Fruit fly (Drosophila melanogaster) ovary, adult (tissue): ENCODE measurements around the gene Pfrx.
A peak's percentile ranks its signal among the peaks of the same experiment; 100 is the strongest.

ENCODE experiments used
- CG17801 ChIP-seq: fragments of 200-800 bp; optimal IDR thresholded peaks from 2 replicates; lab custom pipeline; 2019; ENCODE audit warnings: missing biosample characterization, mild to moderate bottlenecking, missing genetic modification characterization, moderate library complexity; ENCODE audit not compliant: partially characterized antibody

Gene Pfrx

DNA sequence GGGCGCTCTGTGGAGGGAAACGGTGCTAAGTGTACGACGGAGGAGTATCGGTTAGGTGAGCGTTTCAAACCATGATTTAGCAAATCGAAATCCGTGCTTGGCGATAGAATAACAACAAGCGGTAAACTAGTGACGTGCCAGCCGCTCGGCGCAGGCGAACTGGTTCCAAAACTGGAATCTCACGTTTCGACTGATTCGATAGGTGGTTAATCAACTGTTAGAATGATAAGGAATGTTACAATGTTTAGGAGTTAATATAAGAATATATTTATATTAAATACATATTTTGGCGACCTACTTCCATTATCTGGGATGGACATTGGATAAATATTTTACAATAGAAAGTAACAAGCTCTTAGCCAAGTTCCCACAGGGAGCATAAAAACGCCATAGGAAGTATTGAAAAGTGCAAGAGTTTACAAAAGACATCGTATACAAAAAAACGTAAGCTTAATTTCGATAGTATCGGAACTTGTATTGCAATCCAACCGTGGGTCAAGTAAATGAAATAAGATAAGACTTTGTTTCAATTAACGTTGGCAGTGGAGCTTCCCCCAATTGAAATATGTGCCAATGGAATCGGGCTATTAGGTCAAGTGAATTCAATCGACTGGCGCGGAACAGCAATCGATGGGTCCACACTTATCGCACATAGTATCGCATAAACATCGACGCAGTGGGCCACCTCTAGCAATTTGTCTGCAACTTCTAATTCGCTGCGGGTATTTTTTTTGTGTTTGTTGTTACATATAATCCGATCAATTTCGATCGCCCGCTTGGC lies at the start of gene Pfrx, which contains the start of the genes ksh and CG14200:
Gene Pfrx (plus strand): TSS at position 676 of the 781 bp plus-strand sequence.
Gene ksh (minus strand): TSS at position 163 of the 781 bp plus-strand sequence.
Gene CG14200 (plus strand): TSS at position 676 of the 781 bp plus-strand sequence.
- no peak for TF ChIP-seq CG17801 (GFP tag; lab: Kevin White, UChicago)

DNA sequence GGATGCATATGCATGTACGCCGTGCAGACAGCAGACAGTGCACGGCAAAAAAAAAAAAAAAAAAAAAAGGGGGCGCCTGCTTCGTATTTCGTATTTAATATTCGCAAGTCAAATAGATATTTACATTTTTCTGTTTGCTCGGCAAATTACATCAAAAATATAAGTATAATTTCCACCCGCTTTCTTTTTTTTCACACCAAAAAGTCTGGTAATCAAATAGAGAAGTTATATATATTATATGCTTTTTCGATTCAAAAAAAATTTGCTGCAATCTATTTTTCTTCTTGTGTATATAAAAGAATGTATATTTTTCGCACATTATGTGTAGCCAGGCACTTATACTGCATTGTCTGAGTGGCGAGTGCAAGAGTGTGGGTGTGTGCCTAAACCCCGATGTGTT lies 47.0 kb upstream of the Pfrx start:
- TF ChIP-seq CG17801 (GFP tag; lab: Kevin White, UChicago) = no peak

DNA sequence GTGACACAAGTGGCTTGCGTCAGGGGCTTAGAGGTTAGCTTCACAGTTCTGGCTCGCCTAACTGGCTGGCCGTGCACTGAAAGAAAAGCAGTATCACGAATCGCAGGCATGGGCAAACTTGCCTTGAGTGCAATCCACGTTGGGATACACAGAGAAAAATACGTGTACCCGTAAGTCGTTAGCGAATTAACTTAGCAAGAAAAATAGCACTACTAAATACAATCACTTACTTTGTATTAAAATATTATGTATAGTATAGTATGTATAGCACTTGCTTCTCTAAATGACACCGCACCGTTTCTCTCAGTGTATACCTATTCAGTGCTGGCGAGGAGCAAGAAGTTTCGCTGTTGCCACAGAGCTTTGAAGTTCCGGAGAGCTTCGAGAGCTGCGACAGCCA lies 42.2 kb upstream of the Pfrx start:
- no peak for TF ChIP-seq CG17801 (GFP tag; lab: Kevin White, UChicago)

DNA sequence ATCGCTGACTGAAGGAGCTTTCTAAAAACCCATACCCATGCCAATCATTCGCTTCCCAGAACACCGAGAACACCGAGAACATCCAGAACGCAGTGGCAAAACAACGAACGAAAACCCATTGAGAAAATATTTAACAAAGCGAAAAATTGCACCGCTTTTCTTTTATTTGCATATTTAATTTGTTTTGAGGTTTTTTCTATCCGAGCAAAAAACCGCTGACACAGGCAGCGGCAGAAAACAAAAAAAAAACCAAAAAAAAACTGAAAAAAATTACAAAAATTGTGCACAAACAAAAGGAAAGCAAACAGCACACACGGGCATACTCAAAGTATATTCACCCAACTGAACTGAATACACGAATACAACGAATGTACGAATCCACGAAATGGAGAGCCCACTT lies 33.7 kb upstream of the Pfrx start:
- peak; percentile 49 for TF ChIP-seq CG17801 (GFP tag; lab: Kevin White, UChicago)

DNA sequence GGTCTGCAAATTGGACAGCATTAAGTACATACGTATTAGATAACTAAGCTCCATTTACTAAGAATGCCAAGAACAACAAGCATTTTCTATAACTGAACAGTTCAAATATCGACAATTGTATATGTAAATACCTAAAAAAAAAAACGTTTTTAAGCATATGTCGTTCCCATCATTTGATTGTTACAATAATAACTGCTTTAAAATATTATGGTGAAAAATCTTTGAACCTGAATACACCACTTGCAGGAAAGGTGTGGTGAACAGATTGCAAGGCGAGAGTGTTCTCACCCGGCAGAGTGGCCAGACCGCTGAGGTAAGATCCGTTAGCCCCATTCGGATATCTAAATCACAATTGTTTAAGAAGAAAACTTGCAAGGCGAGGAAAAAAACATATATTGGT lies 20.5 kb upstream of the Pfrx start, which contains the start of gene narya:
Gene narya (plus strand): TSS at position 301 of the 400 bp plus-strand sequence.
- TF ChIP-seq CG17801 (GFP tag; lab: Kevin White, UChicago) = no peak

DNA sequence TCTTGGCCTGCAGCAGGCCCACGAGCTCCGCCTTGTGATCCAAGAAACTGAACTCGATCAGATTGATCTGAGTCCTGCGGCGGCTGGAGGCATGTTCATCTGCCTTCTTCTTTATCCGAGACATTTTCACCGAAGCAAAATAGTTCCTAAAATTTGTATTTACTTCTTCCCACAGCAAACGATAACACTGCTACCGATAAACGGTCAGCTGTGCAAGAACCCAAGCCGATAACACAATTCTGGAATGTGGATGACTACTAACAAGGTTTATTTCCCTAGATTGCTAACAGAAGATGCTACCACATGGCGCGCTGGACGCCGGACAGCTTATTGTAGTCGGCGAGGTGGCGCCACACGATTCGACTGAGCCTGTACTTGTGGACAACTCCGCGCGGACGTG lies 16.2 kb upstream of the Pfrx start, which contains the start of gene CG32533:
Gene CG32533 (minus strand): TSS at position 278 of the 400 bp plus-strand sequence.
- TF ChIP-seq CG17801 (GFP tag; lab: Kevin White, UChicago) = no peak

DNA sequence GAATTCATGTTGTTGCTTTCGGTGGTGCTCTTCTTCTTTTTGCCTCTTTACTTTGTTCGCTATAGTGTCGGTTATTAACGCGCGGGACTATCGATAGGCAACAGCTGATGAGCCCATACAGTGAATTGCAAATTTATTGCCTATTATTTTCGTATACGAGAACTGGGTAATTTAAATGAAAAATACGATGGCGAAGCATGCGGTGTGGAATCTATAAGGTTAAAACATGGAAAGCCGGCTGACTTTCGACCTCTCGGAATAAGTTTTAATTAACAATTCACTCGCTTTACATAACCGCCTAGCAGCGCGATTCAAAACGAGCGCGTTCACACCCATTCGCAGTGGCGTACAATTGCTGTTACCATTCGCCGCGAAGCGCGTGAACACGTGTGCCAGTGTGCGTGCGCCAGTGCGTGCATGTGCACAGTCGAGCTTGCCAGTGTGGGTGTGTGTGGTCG lies 15.4 kb upstream of the Pfrx start, which contains the start of the genes Naa15-16 and mRpS14:
Gene Naa15-16 (plus strand): TSS at position 116 of the 458 bp plus-strand sequence.
Gene mRpS14 (minus strand): TSS at position 370 of the 458 bp plus-strand sequence.
- no peak for TF ChIP-seq CG17801 (GFP tag; lab: Kevin White, UChicago)

DNA sequence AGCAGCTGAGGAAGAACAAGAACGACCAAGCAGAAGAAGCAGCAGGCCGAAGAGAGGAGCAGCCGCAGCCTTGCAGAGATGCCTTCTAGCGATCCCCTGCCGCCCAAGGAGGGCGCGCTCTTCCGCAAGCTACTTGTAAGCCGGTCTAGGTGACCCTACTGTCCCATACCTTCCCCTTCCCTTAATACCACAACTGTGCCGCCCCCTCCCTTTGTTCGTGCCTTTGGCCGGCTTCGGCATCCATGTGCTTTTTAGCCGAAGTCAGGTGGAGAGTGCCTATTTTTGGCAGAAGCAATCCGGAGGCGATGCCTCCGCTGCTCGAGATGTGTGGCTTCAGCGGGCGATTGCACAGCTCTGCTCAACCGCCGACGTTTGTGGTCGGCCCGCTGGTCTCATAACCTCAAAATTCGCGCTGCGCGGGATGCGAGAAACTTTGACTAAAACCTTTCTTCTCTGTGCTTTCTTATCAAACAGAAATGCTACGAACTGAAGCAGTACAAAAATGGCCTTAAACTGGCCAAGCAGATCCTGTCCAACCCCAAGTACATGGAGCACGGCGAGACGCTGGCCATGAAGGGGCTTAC lies 14.7 kb upstream of the Pfrx start:
- no peak for TF ChIP-seq CG17801 (GFP tag; lab: Kevin White, UChicago)

DNA sequence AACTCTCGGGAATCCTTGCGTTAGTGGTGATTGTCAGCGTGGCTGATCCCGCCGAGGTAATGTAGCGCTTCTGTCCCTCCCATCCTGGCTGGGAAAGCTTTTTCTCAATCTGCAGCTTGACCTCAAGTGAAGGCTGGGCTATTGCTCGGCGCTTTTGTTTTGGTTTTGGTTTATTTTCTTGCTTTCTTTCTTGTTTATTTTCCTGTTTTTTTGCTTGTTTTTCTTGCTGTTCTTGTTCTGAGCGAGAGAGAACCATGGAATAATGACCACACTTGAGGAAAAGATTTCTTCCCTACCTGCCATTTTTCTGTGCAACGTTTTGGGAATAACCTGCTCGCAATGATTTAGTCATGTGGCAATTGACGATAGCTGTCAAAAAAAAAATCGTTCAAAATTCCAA lies 10.2 kb upstream of the Pfrx start:
- no peak for TF ChIP-seq CG17801 (GFP tag; lab: Kevin White, UChicago)

DNA sequence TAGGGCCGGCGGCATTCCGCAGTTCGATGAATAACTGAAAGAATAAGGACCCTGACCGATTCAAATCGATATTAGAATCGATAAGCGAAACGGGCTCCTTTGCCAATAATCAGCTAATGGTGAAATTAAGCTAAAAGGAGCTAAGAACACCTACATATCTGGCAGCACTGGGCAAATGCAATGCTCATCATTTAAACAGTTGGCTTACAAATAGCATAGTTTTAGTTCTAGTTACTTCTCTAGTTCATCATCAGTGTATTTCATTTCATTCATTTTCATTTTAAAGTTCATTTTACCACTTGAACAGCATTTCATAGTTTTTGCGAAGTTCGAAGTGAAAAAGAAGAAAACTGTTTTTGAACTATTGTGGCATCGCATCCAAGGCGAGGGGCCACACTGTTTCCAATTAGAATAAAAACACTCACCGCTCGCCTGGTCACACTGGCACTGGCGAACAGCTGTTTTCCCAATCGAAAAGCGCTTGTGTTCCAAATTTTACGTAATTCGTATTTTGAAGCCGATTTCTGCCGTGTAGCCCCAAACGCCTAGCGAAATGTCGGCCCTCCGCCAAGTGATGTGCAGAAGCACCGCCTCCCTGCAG lies 3.2 kb upstream of the Pfrx start, which contains the start of the genes pcm and ND-18:
Gene pcm (minus strand): TSS at position 28 of the 601 bp plus-strand sequence.
Gene ND-18 (plus strand): TSS at position 438 of the 601 bp plus-strand sequence.
- peak; percentile 0 for TF ChIP-seq CG17801 (GFP tag; lab: Kevin White, UChicago)

DNA sequence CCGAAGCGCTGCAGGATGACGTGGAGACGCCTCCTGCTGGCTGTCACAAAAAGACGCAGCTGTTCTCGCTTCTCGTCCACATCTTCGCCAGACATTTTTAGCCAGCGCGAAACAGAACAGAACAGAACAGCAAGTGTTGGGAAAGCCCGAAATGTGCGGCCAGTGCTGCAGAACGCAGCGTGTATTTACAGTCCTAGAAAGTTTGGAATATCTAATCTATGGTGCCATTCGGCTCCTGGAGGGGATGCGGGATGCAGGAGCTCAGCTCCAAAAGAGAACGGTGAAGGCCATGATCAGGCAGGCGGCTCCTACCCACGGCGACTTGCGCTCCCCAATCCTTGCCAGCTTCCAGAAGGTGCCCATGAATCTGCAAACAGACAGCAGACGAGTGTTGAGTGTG lies 1.0 kb upstream of the Pfrx start, which contains the start of gene CG12204:
Gene CG12204 (minus strand): TSS at position 117 of the 400 bp plus-strand sequence.
- no peak for TF ChIP-seq CG17801 (GFP tag; lab: Kevin White, UChicago)

DNA sequence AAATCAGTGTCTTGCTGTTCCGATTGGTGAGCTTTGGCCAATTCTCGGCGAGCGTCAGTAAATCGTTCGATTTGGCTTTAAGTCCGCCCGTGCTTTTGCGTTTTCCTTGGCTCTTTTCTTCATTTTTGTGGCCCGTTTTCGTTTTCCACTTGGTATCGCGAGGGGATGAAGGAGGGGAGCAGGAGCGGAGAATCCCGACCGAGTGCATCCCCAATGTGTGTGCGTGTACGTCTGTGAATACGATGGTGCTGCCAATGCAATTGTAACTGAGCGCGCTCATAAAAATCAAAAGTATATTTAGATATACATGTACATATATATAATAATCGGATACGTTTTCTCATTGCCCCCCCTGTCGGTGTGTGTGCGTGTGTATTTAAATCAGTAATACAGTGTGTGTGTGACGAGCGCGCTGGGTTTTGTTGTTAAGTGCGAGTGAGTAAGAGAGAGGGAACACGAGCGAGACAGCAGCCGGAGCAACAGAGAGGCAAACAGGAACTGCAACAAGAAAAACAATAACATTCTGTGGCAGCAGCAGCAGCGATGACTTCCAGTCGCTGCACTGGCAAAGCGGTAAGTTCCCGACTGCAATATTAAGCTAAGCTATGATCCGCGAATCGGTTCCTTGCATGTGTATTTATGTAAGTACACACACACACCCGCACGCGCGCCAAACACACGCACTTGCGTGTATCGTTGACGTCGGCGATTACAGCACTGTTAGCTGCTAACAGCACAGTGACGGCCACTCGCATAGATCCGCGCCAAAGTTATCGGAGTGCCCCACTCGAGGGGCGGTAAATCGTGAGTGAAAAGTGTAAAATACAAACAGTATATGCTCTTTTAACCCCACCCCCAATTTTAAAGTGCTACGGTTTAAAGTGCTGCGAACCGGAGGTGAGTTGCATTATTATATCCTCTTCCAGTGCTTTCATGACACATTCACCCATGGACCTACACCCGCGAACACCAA lies 592 bp downstream of the Pfrx start:
- TF ChIP-seq CG17801 (GFP tag; lab: Kevin White, UChicago) = no peak

DNA sequence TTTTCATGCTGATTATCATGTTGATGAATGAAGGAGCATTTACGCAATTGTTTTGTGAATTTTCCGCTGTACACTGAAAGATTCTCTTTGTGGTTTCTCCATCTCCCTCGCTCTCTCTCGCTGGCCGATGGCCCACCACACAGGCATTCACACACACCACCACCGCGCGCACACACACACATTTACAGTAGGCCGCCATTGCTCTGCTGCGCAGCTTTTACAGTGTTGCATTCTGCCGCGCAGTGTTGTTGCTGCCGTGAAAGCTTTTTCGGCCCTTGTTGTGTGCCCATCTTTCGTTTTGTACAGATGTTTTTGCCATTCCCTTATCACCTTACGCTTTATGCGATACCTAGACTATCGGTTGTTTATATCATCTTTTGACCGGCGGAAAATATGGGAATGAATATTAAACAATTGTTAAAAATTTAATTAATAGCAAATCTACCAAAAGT lies 1.5 kb downstream of the Pfrx start:
- no peak for TF ChIP-seq CG17801 (GFP tag; lab: Kevin White, UChicago)
